Fruit fly (Drosophila melanogaster): ENCODE measurements around the gene Lip4.

- TF ChIP-seq insv (optimal IDR thresholded peaks at IDR 0.05) (no peak), Myc (optimal IDR thresholded peaks at IDR 0.05) (no peak), ttk (optimal IDR thresholded peaks at IDR 0.05) (no peak), Sin3A (optimal IDR thresholded peaks at IDR 0.05) (no peak)
Measured at dm6 chr2L:10530089-10530488, 2.7 kb downstream of the Lip4 start.
